Fruit fly (Drosophila melanogaster) whole organism, embryonic: ENCODE measurements around the gene Schip1.

Experiments
- CG15073 ChIP-seq: fragments of 200-800 bp; sonication (Bioruptor generic); optimal IDR thresholded peaks from 2 replicates; lab custom pipeline; 2016; ENCODE audit warnings: missing biosample characterization, missing genetic modification characterization
- CG18011 ChIP-seq: fragments of 200-800 bp; sonication (Bioruptor generic); optimal IDR thresholded peaks from 2 replicates; lab custom pipeline; 2017; ENCODE audit warnings: missing biosample characterization, missing genetic modification characterization, mild to moderate bottlenecking, moderate library complexity, missing genotype
- CG7372 ChIP-seq: fragments of 200-800 bp; sonication (Bioruptor generic); IDR thresholded peaks from 2 replicates; pipeline ENCODE4 v1.3.6; 2022; ENCODE audit warnings: missing biosample characterization, missing genetic modification characterization
- CG7745 ChIP-seq: fragments of 200-800 bp; sonication (Bioruptor generic); optimal IDR thresholded peaks from 2 replicates; lab custom pipeline; 2018; ENCODE audit warnings: missing biosample characterization, mild to moderate bottlenecking, missing genetic modification characterization, moderate library complexity
- CoRest ChIP-seq: fragments of 200-800 bp; sonication (Bioruptor generic); optimal IDR thresholded peaks from 3 replicates; lab custom pipeline; 2018; ENCODE audit warnings: missing biosample characterization, mild to moderate bottlenecking, missing genetic modification characterization, moderate library complexity
- PHDP ChIP-seq: fragments of 200-800 bp; sonication (Bioruptor generic); optimal IDR thresholded peaks from 3 replicates; lab custom pipeline; 2018; ENCODE audit warnings: missing biosample characterization, mild to moderate bottlenecking, missing genetic modification characterization, moderate library complexity
- bab2 ChIP-seq: fragments of 200-800 bp; sonication (Bioruptor generic); optimal IDR thresholded peaks from 2 replicates; lab custom pipeline; 2016; ENCODE audit warnings: missing biosample characterization, missing genetic modification characterization
- prd ChIP-seq, 3 experiments: fragments of >200 bp in 2 of 3; fragments of 200-800 bp in 1 of 3; sonication (Bioruptor generic) in 1 of 3; optimal IDR thresholded peaks in 2 of 3; IDR thresholded peaks in 1 of 3; 2 replicates in 2 of 3; 3 replicates in 1 of 3; pipeline versions ENCODE4 v1.3.6 to Lab custom; 2017 to 2022; ENCODE audit warnings: missing biosample characterization in 1 of 3, missing genetic modification characterization in 1 of 3

DNA sequence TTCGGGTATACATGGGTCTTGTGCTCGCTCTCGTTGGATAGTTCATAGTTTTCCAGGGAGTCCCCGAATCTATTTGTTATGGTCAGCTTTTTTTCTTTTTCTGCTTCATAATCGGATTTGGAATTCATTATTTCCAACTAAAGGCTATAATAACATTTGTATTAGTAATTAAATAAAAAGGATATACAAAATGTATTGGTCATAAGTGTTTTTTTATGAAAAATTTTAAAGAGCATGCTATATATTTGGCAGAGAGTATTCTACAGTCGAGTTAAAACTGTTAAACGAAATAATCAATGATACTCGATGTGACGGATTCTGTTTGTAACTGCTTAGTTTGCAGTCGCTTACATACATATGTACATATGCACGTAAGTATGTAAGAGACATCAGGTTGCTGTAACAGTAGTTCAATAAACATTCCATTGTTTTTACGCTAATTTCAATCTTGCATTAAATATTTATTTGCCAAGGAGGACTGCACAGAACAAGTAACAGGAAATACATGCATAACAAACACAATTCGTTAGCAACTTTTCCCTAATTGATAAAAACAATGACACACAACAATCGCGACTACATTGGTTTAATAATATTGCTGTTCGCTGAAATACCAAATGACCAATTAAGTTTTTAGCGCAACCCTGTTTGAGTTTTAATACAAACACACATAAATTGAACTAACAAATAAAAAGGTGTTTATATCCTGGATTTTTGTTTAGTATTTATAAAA is 31.7 kb downstream of the Schip1 start:
- TF ChIP-seq prd (optimal IDR thresholded peaks at IDR 0.05; lab: Kevin White, UChicago) (no peak), prd (GFP tag; IDR thresholded peaks at IDR 0.05; lab: Robert Waterston, UW) (no peak), CG15073 (no peak), CG7745 (tag; lab: Kevin White, UChicago) (no peak), CoRest (tag; lab: Kevin White, UChicago) (no peak), CG18011 (peak; percentile 12), PHDP (tag; lab: Kevin White, UChicago) (peak; percentile 33), CG7372 (GFP tag; lab: Robert Waterston, UW) (no peak), bab2 (GFP tag; lab: Kevin White, UChicago) (no peak)
